Worm (Caenorhabditis elegans) whole organism, midembryonic: ENCODE measurements around the gene gpa-2.

Source experiments
- cog-1 ChIP-seq: sonication (generic microtip); optimal IDR thresholded peaks from 2 replicates; lab custom pipeline; 2016; ENCODE audit warnings: missing genetic modification characterization, missing compliant biosample characterization
- flt-1 ChIP-seq: fragments of 200-800 bp; sonication (Bioruptor generic); IDR thresholded peaks from 2 replicates; pipeline ENCODE4 v1.3.6; 2022; ENCODE audit warnings: missing genetic modification characterization, missing compliant biosample characterization
- med-1 ChIP-seq: sonication (generic microtip); optimal IDR thresholded peaks from 2 replicates; lab custom pipeline; 2017; ENCODE audit warnings: missing genetic modification characterization, mild to moderate bottlenecking, missing compliant biosample characterization, antibody characterized with exemption, missing genetic modification reagents; ENCODE audit not compliant: insufficient read depth

ce11 chrV:8325906-8326305 lies 44.9 kb upstream of the gpa-2 start:
- TF ChIP-seq med-1 (no peak), flt-1 (no peak), cog-1 (no peak)
